Worm (Caenorhabditis elegans) whole organism, L2 larva: Measurements from ENCODE around the gene Y48G9A.6.
"Not testable (repeated sequence)": the region's sequence is repeated elsewhere in the genome, so short reads cannot be mapped to it uniquely, and the experiment has no call there.

ENCODE experiments used
- R02D3.7 ChIP-seq: fragments of 150-350 bp; optimal IDR thresholded peaks from 2 replicates; lab custom pipeline; 2014; ENCODE audit warnings: missing biosample characterization, missing genetic modification characterization
- Y55F3AM.14 ChIP-seq: fragments of 200-800 bp; sonication (Bioruptor generic); optimal IDR thresholded peaks from 2 replicates; lab custom pipeline; 2018; ENCODE audit warnings: mild to moderate bottlenecking, missing genetic modification characterization, missing compliant biosample characterization
- ZK546.5 ChIP-seq: sonication (generic microtip); optimal IDR thresholded peaks from 2 replicates; lab custom pipeline; 2017; ENCODE audit warnings: missing biosample characterization, missing genetic modification characterization
- alr-1 ChIP-seq: fragments of 150-350 bp; optimal IDR thresholded peaks from 2 replicates; lab custom pipeline; 2014; ENCODE audit warnings: missing biosample characterization, missing genetic modification characterization
- aly-2 ChIP-seq: fragments of 150-350 bp; optimal IDR thresholded peaks from 2 replicates; lab custom pipeline; 2014; ENCODE audit warnings: missing biosample characterization, missing genetic modification characterization
- ama-1 ChIP-seq: fragments of 150-350 bp; optimal IDR thresholded peaks from 2 replicates; lab custom pipeline; 2018; ENCODE audit warnings: inconsistent platforms
- blmp-1 ChIP-seq: sonication (generic microtip); optimal IDR thresholded peaks from 2 replicates; lab custom pipeline; 2017; ENCODE audit warnings: missing genetic modification characterization, mild to moderate bottlenecking, missing compliant biosample characterization, antibody characterized with exemption, moderate library complexity; ENCODE audit not compliant: insufficient read depth
- dmd-4 ChIP-seq: sonication (generic microtip); optimal IDR thresholded peaks from 2 replicates; lab custom pipeline; 2017; ENCODE audit warnings: missing biosample characterization, missing genetic modification characterization
- egl-27 ChIP-seq: sonication (generic microtip); optimal IDR thresholded peaks from 3 replicates; lab custom pipeline; 2017; ENCODE audit warnings: missing biosample characterization, missing genetic modification reagents, missing genetic modification characterization
- elt-1 ChIP-seq: fragments of 150-350 bp; optimal IDR thresholded peaks from 2 replicates; lab custom pipeline; 2014; ENCODE audit warnings: missing biosample characterization, missing genetic modification characterization
- elt-3 ChIP-seq: sonication (generic microtip); optimal IDR thresholded peaks from 2 replicates; lab custom pipeline; 2017; ENCODE audit warnings: missing biosample characterization, missing genetic modification characterization
- gmeb-1 ChIP-seq: fragments of 150-350 bp; optimal IDR thresholded peaks from 2 replicates; lab custom pipeline; 2014; ENCODE audit warnings: missing biosample characterization, missing genetic modification characterization
- lin-11 ChIP-seq: fragments of 150-350 bp; sonication (generic microtip); optimal IDR thresholded peaks from 2 replicates; lab custom pipeline; 2014; ENCODE audit warnings: missing biosample characterization, missing genetic modification characterization, inconsistent platforms, mixed read lengths
- lin-13 ChIP-seq: fragments of 150-350 bp; optimal IDR thresholded peaks from 2 replicates; lab custom pipeline; 2014; ENCODE audit warnings: missing biosample characterization, missing genetic modification reagents, missing genetic modification characterization
- lin-39 ChIP-seq: fragments of 150-350 bp; optimal IDR thresholded peaks from 2 replicates; lab custom pipeline; 2014; ENCODE audit warnings: missing biosample characterization, missing genetic modification reagents, missing genetic modification characterization
- lsy-2 ChIP-seq, 2 experiments: fragments of 150-350 bp in 1 of 2; sonication (generic microtip) in 1 of 2; optimal IDR thresholded peaks; 2 replicates each; lab custom pipeline; 2014 to 2017; ENCODE audit warnings: missing biosample characterization in 2 of 2, missing genetic modification characterization in 2 of 2
- mbf-1 ChIP-seq: sonication (generic microtip); optimal IDR thresholded peaks from 2 replicates; lab custom pipeline; 2017; ENCODE audit warnings: missing biosample characterization, missing genetic modification characterization
- mdl-1 ChIP-seq, 2 experiments: fragments of 150-350 bp in 1 of 2; sonication (generic microtip) in 1 of 2; optimal IDR thresholded peaks; 2 replicates each; lab custom pipeline; 2017; ENCODE audit warnings: missing biosample characterization in 2 of 2, missing genetic modification characterization in 2 of 2
- nhr-10 ChIP-seq: sonication (generic microtip); optimal IDR thresholded peaks from 2 replicates; lab custom pipeline; 2017; ENCODE audit warnings: missing biosample characterization, missing genetic modification characterization
- nhr-12 ChIP-seq: fragments of 150-350 bp; optimal IDR thresholded peaks from 2 replicates; lab custom pipeline; 2014; ENCODE audit warnings: missing biosample characterization, missing genetic modification characterization
- nhr-129 ChIP-seq: fragments of 150-350 bp; optimal IDR thresholded peaks from 2 replicates; lab custom pipeline; 2014; ENCODE audit warnings: missing biosample characterization, missing genetic modification characterization
- nhr-77 ChIP-seq: fragments of 150-350 bp; optimal IDR thresholded peaks from 2 replicates; lab custom pipeline; 2014; ENCODE audit warnings: missing biosample characterization, missing genetic modification characterization
- sem-4 ChIP-seq: fragments of 150-350 bp; optimal IDR thresholded peaks from 2 replicates; lab custom pipeline; 2014; ENCODE audit warnings: missing biosample characterization, missing genetic modification reagents, missing genetic modification characterization
- skn-1 ChIP-seq: sonication (generic microtip); optimal IDR thresholded peaks from 2 replicates; lab custom pipeline; 2017; ENCODE audit warnings: missing biosample characterization, missing genetic modification characterization
- sma-3 ChIP-seq: sonication (generic microtip); optimal IDR thresholded peaks from 2 replicates; lab custom pipeline; 2016; ENCODE audit warnings: missing genetic modification reagents, missing genetic modification characterization, missing compliant biosample characterization
- sma-9 ChIP-seq, 2 experiments: fragments of 150-350 bp in 1 of 2; sonication (generic microtip) in 1 of 2; optimal IDR thresholded peaks; 2 replicates each; lab custom pipeline; 2014 to 2016; ENCODE audit warnings: missing genetic modification characterization in 2 of 2, mild to moderate bottlenecking in 1 of 2, missing biosample characterization in 1 of 2, missing compliant biosample characterization in 1 of 2, missing genetic modification reagents in 1 of 2, moderate library complexity in 1 of 2
- snpc-4 ChIP-seq: fragments of 150-350 bp; optimal IDR thresholded peaks from 2 replicates; lab custom pipeline; 2014; ENCODE audit warnings: missing biosample characterization, missing genetic modification characterization
- unc-39 ChIP-seq: fragments of 150-350 bp; optimal IDR thresholded peaks from 2 replicates; lab custom pipeline; 2014; ENCODE audit warnings: missing biosample characterization, missing genetic modification characterization
- unc-55 ChIP-seq: fragments of 150-350 bp; sonication (generic microtip); optimal IDR thresholded peaks from 3 replicates; lab custom pipeline; 2014; ENCODE audit warnings: missing biosample characterization, missing genetic modification reagents, missing genetic modification characterization
- unc-62 ChIP-seq: fragments of 150-350 bp; optimal IDR thresholded peaks from 2 replicates; lab custom pipeline; 2014; ENCODE audit warnings: missing biosample characterization, missing genetic modification reagents, missing genetic modification characterization
- zag-1 ChIP-seq: fragments of 150-350 bp; optimal IDR thresholded peaks from 2 replicates; lab custom pipeline; 2014; ENCODE audit warnings: missing biosample characterization, missing genetic modification characterization
- ztf-11 ChIP-seq: sonication (generic microtip); optimal IDR thresholded peaks from 2 replicates; lab custom pipeline; 2017; ENCODE audit warnings: missing biosample characterization, missing genetic modification characterization
- ztf-4 ChIP-seq: fragments of 150-350 bp; optimal IDR thresholded peaks from 2 replicates; lab custom pipeline; 2014; ENCODE audit warnings: missing biosample characterization, missing genetic modification characterization

Gene Y48G9A.6

DNA sequence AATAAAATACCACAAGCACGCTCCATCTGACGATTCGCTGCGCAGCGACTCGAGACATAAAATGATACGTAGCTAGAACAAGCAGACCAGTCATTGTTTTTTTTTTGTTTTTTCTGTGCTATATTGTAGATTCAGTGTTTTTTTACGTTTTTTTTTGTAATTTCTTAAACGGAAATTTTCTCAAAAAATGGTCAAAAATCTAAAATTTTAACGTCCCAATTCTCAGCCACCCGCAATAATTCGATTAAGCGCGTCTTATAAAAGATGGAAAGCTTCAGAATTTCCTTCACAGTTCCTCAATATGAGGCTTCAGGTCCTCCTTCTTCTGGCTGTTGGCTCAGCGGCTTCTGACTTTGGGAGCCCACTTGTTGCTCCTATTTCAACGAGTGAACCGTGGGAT, at the start of gene Y48G9A.6:
Y48G9A.6 (plus strand) TSS at position 301 of the 400 bp plus-strand sequence.
- TF ChIP-seq unc-55 (GFP tag; lab: Kevin White, UChicago), result no peak
- TF ChIP-seq elt-1 (tag; lab: Kevin White, UChicago), result no peak
- TF ChIP-seq lsy-2 (tag; optimal IDR thresholded peaks at IDR 0.05; lab: Kevin White, UChicago), result no peak
- no peak for TF ChIP-seq lin-39 (tag; lab: Kevin White, UChicago)
- TF ChIP-seq aly-2 (tag; lab: Kevin White, UChicago), result no peak
- TF ChIP-seq mbf-1 (tag; lab: Kevin White, UChicago), result no peak
- TF ChIP-seq snpc-4 (tag; lab: Kevin White, UChicago), result no peak
- no peak for TF ChIP-seq ZK546.5 (tag; lab: Kevin White, UChicago)
- TF ChIP-seq egl-27 (tag; lab: Kevin White, UChicago), result no peak
- TF ChIP-seq blmp-1 (tag; lab: Kevin White, UChicago), result no peak
- TF ChIP-seq sem-4 (tag; lab: Kevin White, UChicago), result no peak
- TF ChIP-seq nhr-77 (tag; lab: Kevin White, UChicago), result no peak
- no peak for TF ChIP-seq alr-1 (tag; lab: Kevin White, UChicago)
- TF ChIP-seq Y55F3AM.14 (GFP tag; lab: Kevin White, UChicago), result no peak
- TF ChIP-seq elt-3 (tag; lab: Kevin White, UChicago), result no peak
- no peak for TF ChIP-seq ztf-11
- TF ChIP-seq, all 48 proteins: peak for 0

DNA sequence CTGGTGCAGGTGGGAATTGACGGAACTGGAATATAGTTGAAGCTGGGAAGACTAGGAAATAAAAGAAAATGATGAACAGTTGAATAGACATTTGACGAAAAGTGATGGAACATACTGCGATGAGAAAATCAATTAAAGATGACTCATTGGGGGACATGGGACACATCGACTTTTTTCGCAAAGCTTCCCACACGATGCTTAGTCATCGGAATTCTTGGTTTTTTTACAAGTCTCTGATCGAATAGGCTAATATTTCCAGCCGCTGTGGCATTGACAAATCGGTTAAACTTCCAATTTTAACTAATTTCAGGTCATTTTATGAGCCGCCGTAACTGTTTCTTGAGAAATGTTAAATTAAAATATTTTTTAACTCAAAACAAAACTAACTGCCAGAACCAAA, 49.4 kb upstream of the Y48G9A.6 start, which contains the start of gene Y39A3A.3:
Y39A3A.3 (minus strand) TSS at position 101 of the 400 bp plus-strand sequence.
- TF ChIP-seq unc-39, result no peak
- no peak for TF ChIP-seq mdl-1 (tag; optimal IDR thresholded peaks at IDR 0.05; lab: Kevin White, UChicago)
- no peak for TF ChIP-seq ztf-4

- TF ChIP-seq R02D3.7 (tag; lab: Kevin White, UChicago) (no peak), nhr-129 (peak; percentile 5), gmeb-1 (tag; lab: Kevin White, UChicago) (no peak)
These were observed 41.0 kb upstream of the Y48G9A.6 start, which contains the start of gene Y39A3A.4 for ce11 chrIII:2076546-2077134. Gene Y39A3A.4, minus strand, starts transcription at chrIII:2076596.

DNA sequence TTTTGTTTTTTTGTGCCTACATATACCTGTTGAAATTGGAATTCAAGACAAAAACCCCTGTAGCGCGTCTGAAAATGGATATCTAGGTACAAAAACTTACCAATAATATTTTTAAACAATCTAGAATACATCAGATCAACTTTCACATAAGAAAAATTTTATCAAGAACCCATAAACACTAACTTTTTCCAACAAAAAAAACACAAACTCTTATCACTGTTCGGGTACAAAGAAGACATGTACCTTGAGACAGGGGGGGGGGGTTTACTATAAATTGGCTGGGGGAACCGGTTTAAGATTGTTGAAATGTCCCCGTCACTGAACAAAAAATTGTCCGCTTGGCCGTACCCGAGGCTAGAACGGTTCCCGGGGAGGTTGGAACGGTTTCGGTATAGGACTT, 35.1 kb upstream of the Y48G9A.6 start, which contains the start of gene cpt-3:
cpt-3 (plus strand) TSS at position 301 of the 400 bp plus-strand sequence.
- not testable (repeated sequence) for TF ChIP-seq skn-1; gmeb-1 (tag; lab: Kevin White, UChicago); sma-9 (GFP tag; optimal IDR thresholded peaks at IDR 0.05; lab: Kevin White, UChicago); sma-9 (tag; optimal IDR thresholded peaks at IDR 0.05; lab: Kevin White, UChicago)

- no peak for TF ChIP-seq ama-1 (lab: Kevin White, UChicago)
- TF ChIP-seq dmd-4 (tag; lab: Kevin White, UChicago), result no peak
- TF ChIP-seq sem-4 (tag; lab: Kevin White, UChicago), result no peak
- no peak for TF ChIP-seq unc-62 (GFP tag; lab: Kevin White, UChicago)
- no peak for TF ChIP-seq lin-13 (GFP tag; lab: Kevin White, UChicago)
- no peak for TF ChIP-seq nhr-129
- no peak for TF ChIP-seq lin-11
- no peak for TF ChIP-seq blmp-1 (tag; lab: Kevin White, UChicago)
- no peak for TF ChIP-seq sma-3 (GFP tag; lab: Kevin White, UChicago)
- TF ChIP-seq Y55F3AM.14 (GFP tag; lab: Kevin White, UChicago), result no peak
- no peak for TF ChIP-seq nhr-12
- TF ChIP-seq elt-1 (tag; lab: Kevin White, UChicago), result no peak
- TF ChIP-seq nhr-10 (tag; lab: Kevin White, UChicago), result no peak
- no peak for TF ChIP-seq zag-1 (tag; lab: Kevin White, UChicago)
These were observed 32.8 kb upstream of the Y48G9A.6 start for ce11 chrIII:2084829-2085228.
